Worm (Caenorhabditis elegans) whole organism, L1 larva: Measurements from ENCODE around the gene sir-2.2.

Source experiments
- C04F5.9 ChIP-seq: sonication (generic microtip); optimal IDR thresholded peaks from 2 replicates; lab custom pipeline; 2016; ENCODE audit warnings: missing genetic modification characterization, missing compliant biosample characterization
- C16A3.4 ChIP-seq: fragments of 150-350 bp; optimal IDR thresholded peaks from 2 replicates; lab custom pipeline; 2014; ENCODE audit warnings: missing biosample characterization, missing genetic modification characterization
- F16B12.6 ChIP-seq: fragments of 150-350 bp; optimal IDR thresholded peaks from 2 replicates; lab custom pipeline; 2014; ENCODE audit warnings: missing biosample characterization, missing genetic modification characterization
- Y116A8C.19 ChIP-seq: sonication (generic microtip); optimal IDR thresholded peaks from 2 replicates; lab custom pipeline; 2016; ENCODE audit warnings: missing compliant biosample characterization, missing genetic modification characterization, borderline replicate concordance
- aly-2 ChIP-seq: fragments of 150-350 bp; optimal IDR thresholded peaks from 2 replicates; lab custom pipeline; 2014; ENCODE audit warnings: missing biosample characterization, missing genetic modification characterization
- blmp-1 ChIP-seq: fragments of 150-350 bp; optimal IDR thresholded peaks from 2 replicates; lab custom pipeline; 2014; ENCODE audit warnings: missing biosample characterization, missing genetic modification characterization
- ceh-82 ChIP-seq, 3 experiments: fragments of 150-350 bp in 1 of 3; sonication (generic microtip) in 2 of 3; optimal IDR thresholded peaks; 2 replicates each; lab custom pipeline; 2014 to 2017; ENCODE audit warnings: missing biosample characterization in 3 of 3, missing genetic modification characterization in 3 of 3
- ceh-88 ChIP-seq: fragments of 200-800 bp; sonication (Bioruptor generic); IDR thresholded peaks from 2 replicates; pipeline ENCODE4 v1.3.6; 2022; ENCODE audit warnings: missing genetic modification characterization, missing compliant biosample characterization
- dpl-1 ChIP-seq, 3 experiments: fragments of 150-350 bp in 2 of 3; sonication (generic microtip) in 1 of 3; optimal IDR thresholded peaks; 2 replicates each; lab custom pipeline; 2014 to 2017; ENCODE audit warnings: missing biosample characterization in 3 of 3, missing genetic modification characterization in 3 of 3, missing genetic modification reagents in 3 of 3
- dsc-1 ChIP-seq: sonication (generic microtip); optimal IDR thresholded peaks from 2 replicates; lab custom pipeline; 2016; ENCODE audit warnings: mild to moderate bottlenecking, missing genetic modification characterization, missing compliant biosample characterization
- egl-27 ChIP-seq, 2 experiments: fragments of 150-350 bp in 1 of 2; sonication (generic microtip); optimal IDR thresholded peaks; 3 replicates each; lab custom pipeline; 2017 to 2018; ENCODE audit warnings: missing biosample characterization in 2 of 2, missing genetic modification characterization in 2 of 2, missing genetic modification reagents in 2 of 2
- elt-3 ChIP-seq, 6 experiments: fragments of 150-350 bp in 1 of 6; sonication (generic microtip); optimal IDR thresholded peaks; 2 replicates each; lab custom pipeline; 2017 to 2018; ENCODE audit warnings: missing biosample characterization in 6 of 6, missing genetic modification characterization in 6 of 6, inconsistent platforms in 1 of 6
- ets-5 ChIP-seq: fragments of 200-800 bp; sonication (Bioruptor generic); IDR thresholded peaks from 2 replicates; pipeline ENCODE4 v1.3.6; 2022; ENCODE audit warnings: missing genetic modification characterization, missing compliant biosample characterization
- fkh-10 ChIP-seq: sonication (generic microtip); optimal IDR thresholded peaks from 2 replicates; lab custom pipeline; 2017; ENCODE audit warnings: missing biosample characterization, missing genetic modification reagents, missing genetic modification characterization
- fkh-8 ChIP-seq: sonication (generic microtip); optimal IDR thresholded peaks from 2 replicates; lab custom pipeline; 2016; ENCODE audit warnings: mild to moderate bottlenecking, missing genetic modification characterization, missing compliant biosample characterization
- fos-1 ChIP-seq: fragments of 150-350 bp; optimal IDR thresholded peaks from 2 replicates; lab custom pipeline; 2014; ENCODE audit warnings: missing biosample characterization, missing genetic modification characterization
- grh-1 ChIP-seq: fragments of 200-800 bp; sonication (Bioruptor generic); IDR thresholded peaks from 2 replicates; pipeline ENCODE4 v1.3.6; 2022; ENCODE audit warnings: missing genetic modification reagents, missing genetic modification characterization, missing compliant biosample characterization
- hlh-17 ChIP-seq: fragments of 200-800 bp; sonication (Bioruptor generic); optimal IDR thresholded peaks from 2 replicates; lab custom pipeline; 2018; ENCODE audit warnings: missing genetic modification characterization, mild to moderate bottlenecking, missing compliant biosample characterization, moderate library complexity, borderline replicate concordance
- hlh-4 ChIP-seq: sonication (generic microtip); optimal IDR thresholded peaks from 2 replicates; lab custom pipeline; 2016; ENCODE audit warnings: mild to moderate bottlenecking, missing genetic modification characterization, missing compliant biosample characterization
- hpl-2 ChIP-seq: fragments of 150-350 bp; optimal IDR thresholded peaks from 2 replicates; lab custom pipeline; 2014; ENCODE audit warnings: missing biosample characterization, missing genetic modification reagents, missing genetic modification characterization
- isw-1 ChIP-seq: fragments of 200-800 bp; sonication (Bioruptor generic); IDR thresholded peaks from 2 replicates; pipeline ENCODE4 v1.3.6; 2022; ENCODE audit warnings: missing genetic modification characterization, missing compliant biosample characterization
- jun-1 ChIP-seq: fragments of 150-350 bp; optimal IDR thresholded peaks from 2 replicates; lab custom pipeline; 2014; ENCODE audit warnings: missing biosample characterization, missing genetic modification reagents, missing genetic modification characterization
- lin-13 ChIP-seq: fragments of 150-350 bp; optimal IDR thresholded peaks from 2 replicates; lab custom pipeline; 2014; ENCODE audit warnings: missing biosample characterization, missing genetic modification reagents, missing genetic modification characterization
- lin-14 ChIP-seq: fragments of 200-800 bp; sonication (Bioruptor generic); optimal IDR thresholded peaks from 2 replicates; lab custom pipeline; 2018; ENCODE audit warnings: mild to moderate bottlenecking, missing genetic modification characterization, moderate library complexity, missing compliant biosample characterization
- lin-39 ChIP-seq: fragments of 150-350 bp; optimal IDR thresholded peaks from 2 replicates; lab custom pipeline; 2014; ENCODE audit warnings: missing biosample characterization, missing genetic modification reagents, missing genetic modification characterization
- lsy-2 ChIP-seq, 2 experiments: fragments of 150-350 bp; optimal IDR thresholded peaks; 2 replicates each; lab custom pipeline; 2014; ENCODE audit warnings: missing biosample characterization in 2 of 2, missing genetic modification characterization in 2 of 2
- mdl-1 ChIP-seq, 2 experiments: fragments of 150-350 bp; optimal IDR thresholded peaks; 2 replicates each; lab custom pipeline; 2014 to 2017; ENCODE audit warnings: missing biosample characterization in 2 of 2, missing genetic modification characterization in 2 of 2, inconsistent platforms in 1 of 2
- mep-1 ChIP-seq: fragments of 150-350 bp; optimal IDR thresholded peaks from 2 replicates; lab custom pipeline; 2014; ENCODE audit warnings: missing biosample characterization, missing genetic modification characterization
- nhr-11 ChIP-seq: fragments of 150-350 bp; optimal IDR thresholded peaks from 2 replicates; lab custom pipeline; 2014; ENCODE audit warnings: missing biosample characterization, missing genetic modification characterization
- nhr-12 ChIP-seq: sonication (generic microtip); optimal IDR thresholded peaks from 2 replicates; lab custom pipeline; 2017; ENCODE audit warnings: missing biosample characterization, missing genetic modification characterization
- nhr-19 ChIP-seq: fragments of 200-800 bp; sonication (Bioruptor generic); conservative IDR thresholded peaks from 2 replicates; pipeline ENCODE4 v1.3.6; 2022; ENCODE audit warnings: missing genetic modification characterization, missing compliant biosample characterization
- nhr-20 ChIP-seq: sonication (generic microtip); optimal IDR thresholded peaks from 2 replicates; lab custom pipeline; 2016; ENCODE audit warnings: mild to moderate bottlenecking, missing genetic modification characterization, missing compliant biosample characterization
- nhr-237 ChIP-seq: fragments of 150-350 bp; optimal IDR thresholded peaks from 2 replicates; lab custom pipeline; 2014; ENCODE audit warnings: missing biosample characterization, missing genetic modification characterization
- nhr-28 ChIP-seq: fragments of 150-350 bp; optimal IDR thresholded peaks from 2 replicates; lab custom pipeline; 2014; ENCODE audit warnings: missing biosample characterization, missing genetic modification characterization
- nhr-47 ChIP-seq: sonication (generic microtip); optimal IDR thresholded peaks from 2 replicates; lab custom pipeline; 2016; ENCODE audit warnings: mild to moderate bottlenecking, missing genetic modification characterization, moderate library complexity, missing compliant biosample characterization
- nhr-71 ChIP-seq: sonication (generic microtip); optimal IDR thresholded peaks from 2 replicates; lab custom pipeline; 2016; ENCODE audit warnings: mild to moderate bottlenecking, missing genetic modification characterization, moderate library complexity, missing compliant biosample characterization
- nhr-76 ChIP-seq: sonication (generic microtip); optimal IDR thresholded peaks from 2 replicates; lab custom pipeline; 2017; ENCODE audit warnings: missing biosample characterization, missing genetic modification characterization
- nhr-77 ChIP-seq: fragments of 150-350 bp; optimal IDR thresholded peaks from 2 replicates; lab custom pipeline; 2014; ENCODE audit warnings: missing biosample characterization, missing genetic modification characterization
- nhr-84 ChIP-seq: sonication (generic microtip); optimal IDR thresholded peaks from 2 replicates; lab custom pipeline; 2017; ENCODE audit warnings: missing biosample characterization, missing genetic modification characterization
- nhr-85 ChIP-seq: sonication (generic microtip); peaks from one replicate; lab custom pipeline; 2016; ENCODE audit warnings: missing genetic modification characterization, inconsistent platforms, missing compliant biosample characterization
- pag-3 ChIP-seq: sonication (generic microtip); optimal IDR thresholded peaks from 2 replicates; lab custom pipeline; 2017; ENCODE audit warnings: missing genetic modification characterization, mild to moderate bottlenecking, missing compliant biosample characterization, antibody characterized with exemption, borderline replicate concordance; ENCODE audit not compliant: insufficient read depth
- pqm-1 ChIP-seq: sonication (generic microtip); optimal IDR thresholded peaks from 3 replicates; lab custom pipeline; 2017; ENCODE audit warnings: missing biosample characterization, missing genetic modification characterization
- snpc-4 ChIP-seq: fragments of 150-350 bp; optimal IDR thresholded peaks from 2 replicates; lab custom pipeline; 2014; ENCODE audit warnings: missing biosample characterization, missing genetic modification characterization
- snu-23 ChIP-seq: sonication (generic microtip); optimal IDR thresholded peaks from 2 replicates; lab custom pipeline; 2016; ENCODE audit warnings: missing genetic modification characterization, missing compliant biosample characterization
- sox-4 ChIP-seq: sonication (generic microtip); optimal IDR thresholded peaks from 2 replicates; lab custom pipeline; 2016; ENCODE audit warnings: missing genetic modification characterization, missing compliant biosample characterization
- sptf-1 ChIP-seq: fragments of 150-350 bp; optimal IDR thresholded peaks from 2 replicates; lab custom pipeline; 2014; ENCODE audit warnings: missing biosample characterization, missing genetic modification characterization
- swsn-7 ChIP-seq: sonication (generic microtip); optimal IDR thresholded peaks from 2 replicates; lab custom pipeline; 2016; ENCODE audit warnings: missing genetic modification characterization, missing compliant biosample characterization
- tbx-2 ChIP-seq: sonication (generic microtip); optimal IDR thresholded peaks from 2 replicates; lab custom pipeline; 2016; ENCODE audit warnings: missing genetic modification characterization, missing compliant biosample characterization
- tlp-1 ChIP-seq: fragments of 150-350 bp; optimal IDR thresholded peaks from 2 replicates; lab custom pipeline; 2014; ENCODE audit warnings: missing biosample characterization, missing genetic modification characterization
- unc-130 ChIP-seq: fragments of 150-350 bp; optimal IDR thresholded peaks from 2 replicates; lab custom pipeline; 2017; ENCODE audit warnings: missing biosample characterization, missing genetic modification characterization, inconsistent platforms
- unc-62 ChIP-seq: fragments of 150-350 bp; optimal IDR thresholded peaks from 2 replicates; lab custom pipeline; 2014; ENCODE audit warnings: missing biosample characterization, missing genetic modification reagents, missing genetic modification characterization
- xbp-1 ChIP-seq: sonication (generic microtip); optimal IDR thresholded peaks from 2 replicates; lab custom pipeline; 2016; ENCODE audit warnings: missing genetic modification characterization, missing compliant biosample characterization
- ztf-11 ChIP-seq, 2 experiments: sonication (generic microtip); optimal IDR thresholded peaks; 2 replicates each; lab custom pipeline; 2016 to 2017; ENCODE audit warnings: missing genetic modification characterization in 2 of 2, missing biosample characterization in 1 of 2, missing compliant biosample characterization in 1 of 2

The sir-2.2 gene

ce11 chrX:13354672-13355407 lies 27.0 kb downstream of the sir-2.2 start (continued):
- no peak for TF ChIP-seq xbp-1 (tag; lab: Kevin White, UChicago)
- no peak for TF ChIP-seq aly-2 (tag; lab: Kevin White, UChicago)
- TF ChIP-seq hlh-4 (tag; lab: Kevin White, UChicago) = no peak
- TF ChIP-seq C16A3.4 (tag; lab: Kevin White, UChicago) = peak; percentile 25
- peak; percentile 41 for TF ChIP-seq dsc-1
- TF ChIP-seq nhr-84 (tag; lab: Kevin White, UChicago) = no peak
- no peak for TF ChIP-seq sptf-1 (tag; lab: Kevin White, UChicago)
- TF ChIP-seq blmp-1 (tag; lab: Kevin White, UChicago) = peak; percentile 94
- TF ChIP-seq C04F5.9 = no peak
- peak; percentile 2 for TF ChIP-seq lin-13 (GFP tag; lab: Kevin White, UChicago)
- peak; percentile 90 for TF ChIP-seq nhr-85 (tag; lab: Kevin White, UChicago)
- TF ChIP-seq nhr-237 = no peak
- TF ChIP-seq elt-3 (tag; optimal IDR thresholded peaks at IDR 0.05; lab: Kevin White, UChicago) = peak in 3 of 6 experiments; percentile 32 to 49 (median 44)
- peak; percentile 49 for TF ChIP-seq tbx-2 (tag; lab: Kevin White, UChicago)
- TF ChIP-seq unc-130 = peak; percentile 44
- no peak for TF ChIP-seq hlh-17 (GFP tag; lab: Kevin White, UChicago)
- TF ChIP-seq F16B12.6 (tag; lab: Kevin White, UChicago) = no peak
- no peak for TF ChIP-seq swsn-7 (tag; lab: Kevin White, UChicago)
- TF ChIP-seq pag-3 (tag; lab: Kevin White, UChicago) = no peak
- peak; percentile 76 for TF ChIP-seq nhr-71 (tag; lab: Kevin White, UChicago)
- TF ChIP-seq ceh-82 (tag; optimal IDR thresholded peaks at IDR 0.05; lab: Kevin White, UChicago) = no peak
- TF ChIP-seq tlp-1 = no peak
- no peak for TF ChIP-seq isw-1 (GFP tag; lab: Robert Waterston, UW)
- TF ChIP-seq nhr-47 (tag; lab: Kevin White, UChicago) = peak; percentile 58
- TF ChIP-seq mep-1 (tag; lab: Kevin White, UChicago) = peak; percentile 39
- no peak for TF ChIP-seq fos-1 (tag; lab: Kevin White, UChicago)
- no peak for TF ChIP-seq ztf-11 (tag; optimal IDR thresholded peaks at IDR 0.05; lab: Kevin White, UChicago)
- no peak for TF ChIP-seq lin-39 (tag; lab: Kevin White, UChicago)
- TF ChIP-seq ets-5 (GFP tag; lab: Robert Waterston, UW) = no peak
- TF ChIP-seq nhr-20 (tag; lab: Kevin White, UChicago) = peak; percentile 70
- TF ChIP-seq egl-27 (tag; optimal IDR thresholded peaks at IDR 0.05; lab: Kevin White, UChicago) = peak in 1 of 2 experiments; percentile 37
- no peak for TF ChIP-seq fkh-10 (GFP tag; lab: Kevin White, UChicago)
- TF ChIP-seq snu-23 (GFP tag; lab: Kevin White, UChicago) = peak; percentile 62
- TF ChIP-seq nhr-77 (tag; lab: Kevin White, UChicago) = no peak
- no peak for TF ChIP-seq grh-1 (GFP tag; lab: Robert Waterston, UW)
- peak; percentile 54 for TF ChIP-seq fkh-8 (tag; lab: Kevin White, UChicago)
- TF ChIP-seq sox-4 (tag; lab: Kevin White, UChicago) = no peak
- TF ChIP-seq jun-1 = peak; percentile 71
- TF ChIP-seq ceh-88 = no peak
- no peak for TF ChIP-seq nhr-11
- TF ChIP-seq nhr-12 = no peak
- no peak for TF ChIP-seq nhr-76 (tag; lab: Kevin White, UChicago)
- no peak for TF ChIP-seq nhr-28 (tag; lab: Kevin White, UChicago)
- TF ChIP-seq dpl-1 (GFP tag; optimal IDR thresholded peaks at IDR 0.05; lab: Kevin White, UChicago) = no peak
- TF ChIP-seq snpc-4 = no peak
- TF ChIP-seq lsy-2 (tag; optimal IDR thresholded peaks at IDR 0.05; lab: Kevin White, UChicago) = peak in 1 of 2 experiments; percentile 12
- no peak for TF ChIP-seq Y116A8C.19 (tag; lab: Kevin White, UChicago)
- no peak for TF ChIP-seq pqm-1 (tag; lab: Kevin White, UChicago)
- TF ChIP-seq unc-62 (GFP tag; lab: Kevin White, UChicago) = no peak
- peak; percentile 66 for TF ChIP-seq nhr-19 (GFP tag; lab: Robert Waterston, UW)
- peak; percentile 83 for TF ChIP-seq lin-14
- TF ChIP-seq mdl-1 (tag; optimal IDR thresholded peaks at IDR 0.05; lab: Kevin White, UChicago) = no peak
- no peak for TF ChIP-seq hpl-2 (GFP tag; lab: Kevin White, UChicago)
